Worm (Caenorhabditis elegans): Measurements from ENCODE around the gene srgp-1.

srgp-1 gene

ce11 chrIV:11568249-11568940 lies 1.9 kb upstream of the srgp-1 start:
- TF ChIP-seq dao-5 (tag; optimal IDR thresholded peaks at IDR 0.05) (no peak), him-1 (tag; optimal IDR thresholded peaks at IDR 0.05) (no peak), W03F9.2 (tag; optimal IDR thresholded peaks at IDR 0.05) (no peak)

ce11 chrIV:11569795-11570194 lies 505 bp upstream of the srgp-1 start:
- no peak for TF ChIP-seq him-1 (tag; optimal IDR thresholded peaks at IDR 0.05)
- TF ChIP-seq dao-5 (tag; optimal IDR thresholded peaks at IDR 0.05) = no peak
- no peak for TF ChIP-seq W03F9.2 (tag; optimal IDR thresholded peaks at IDR 0.05)

ce11 chrIV:11571374-11571839 lies 1.1 kb downstream of the srgp-1 start:
- TF ChIP-seq W03F9.2 (tag; optimal IDR thresholded peaks at IDR 0.05) (no peak), him-1 (tag; optimal IDR thresholded peaks at IDR 0.05) (no peak)

ce11 chrIV:11572524-11572923 lies 2.2 kb downstream of the srgp-1 start:
- TF ChIP-seq dao-5 (tag; optimal IDR thresholded peaks at IDR 0.05) (no peak), W03F9.2 (tag; optimal IDR thresholded peaks at IDR 0.05) (no peak), him-1 (tag; optimal IDR thresholded peaks at IDR 0.05) (no peak)

- no peak for TF ChIP-seq dao-5 (tag; optimal IDR thresholded peaks at IDR 0.05)
- no peak for TF ChIP-seq W03F9.2 (tag; optimal IDR thresholded peaks at IDR 0.05)
- TF ChIP-seq him-1 (tag; optimal IDR thresholded peaks at IDR 0.05) = no peak
These were observed 4.0 kb downstream of the srgp-1 start for ce11 chrIV:11574331-11574730.

- TF ChIP-seq him-1 (tag; optimal IDR thresholded peaks at IDR 0.05) (no peak), W03F9.2 (tag; optimal IDR thresholded peaks at IDR 0.05) (no peak), dao-5 (tag; optimal IDR thresholded peaks at IDR 0.05) (no peak)
These were observed 8.2 kb downstream of the srgp-1 start, which contains the start of gene rib-1 for ce11 chrIV:11578492-11578891. Gene rib-1, plus strand, starts transcription at chrIV:11578792.

- no peak for TF ChIP-seq dao-5 (tag; optimal IDR thresholded peaks at IDR 0.05)
- no peak for TF ChIP-seq him-1 (tag; optimal IDR thresholded peaks at IDR 0.05)
- no peak for TF ChIP-seq W03F9.2 (tag; optimal IDR thresholded peaks at IDR 0.05)
These were observed 12.3 kb downstream of the srgp-1 start for ce11 chrIV:11582450-11583166.

- no peak for TF ChIP-seq dao-5 (tag; optimal IDR thresholded peaks at IDR 0.05)
- no peak for TF ChIP-seq W03F9.2 (tag; optimal IDR thresholded peaks at IDR 0.05)
- TF ChIP-seq him-1 (tag; optimal IDR thresholded peaks at IDR 0.05) = no peak
These were observed 13.6 kb downstream of the srgp-1 start, which contains the start of gene F12F6.1 for ce11 chrIV:11583906-11584378. Gene F12F6.1, plus strand, starts transcription at chrIV:11583956.

ce11 chrIV:11584853-11585252 lies 14.6 kb downstream of the srgp-1 start:
- TF ChIP-seq dao-5 (tag; optimal IDR thresholded peaks at IDR 0.05) (no peak), W03F9.2 (tag; optimal IDR thresholded peaks at IDR 0.05) (no peak), him-1 (tag; optimal IDR thresholded peaks at IDR 0.05) (no peak)

ce11 chrIV:11586484-11586883 lies 16.2 kb downstream of the srgp-1 start:
- no peak for TF ChIP-seq dao-5 (tag; optimal IDR thresholded peaks at IDR 0.05)
- no peak for TF ChIP-seq W03F9.2 (tag; optimal IDR thresholded peaks at IDR 0.05)

ce11 chrIV:11592165-11592564 lies 21.9 kb downstream of the srgp-1 start, which contains the start of gene spe-36:
Gene spe-36, minus strand, starts transcription at chrIV:11592265.
- TF ChIP-seq him-1 (tag; optimal IDR thresholded peaks at IDR 0.05) (no peak), W03F9.2 (tag; optimal IDR thresholded peaks at IDR 0.05) (no peak), dao-5 (tag; optimal IDR thresholded peaks at IDR 0.05) (no peak)

- peak; percentile 88 for TF ChIP-seq W03F9.2 (tag; optimal IDR thresholded peaks at IDR 0.05)
- no peak for TF ChIP-seq him-1 (tag; optimal IDR thresholded peaks at IDR 0.05)
These were observed 22.5 kb downstream of the srgp-1 start for ce11 chrIV:11592820-11593219.

ce11 chrIV:11593415-11594190 lies 23.3 kb downstream of the srgp-1 start, which contains the start of gene F40F11.3:
Gene F40F11.3, minus strand, starts transcription at chrIV:11594003.
- TF ChIP-seq W03F9.2 (tag; optimal IDR thresholded peaks at IDR 0.05) (peak; percentile 43), dao-5 (tag; optimal IDR thresholded peaks at IDR 0.05) (no peak)

Data from whole organism, L4/young adult.